Fruit fly (Drosophila melanogaster) S2 (cell line): ENCODE results near the gene CG7739.

ENCODE experiments used
- CG8478 ChIP-seq: fragments of >200 bp; optimal IDR thresholded peaks from 2 replicates; lab custom pipeline; 2018
- CTCF ChIP-seq, 2 experiments: fragments of >200 bp; optimal IDR thresholded peaks; 2 replicates each; lab custom pipeline; 2018

DNA sequence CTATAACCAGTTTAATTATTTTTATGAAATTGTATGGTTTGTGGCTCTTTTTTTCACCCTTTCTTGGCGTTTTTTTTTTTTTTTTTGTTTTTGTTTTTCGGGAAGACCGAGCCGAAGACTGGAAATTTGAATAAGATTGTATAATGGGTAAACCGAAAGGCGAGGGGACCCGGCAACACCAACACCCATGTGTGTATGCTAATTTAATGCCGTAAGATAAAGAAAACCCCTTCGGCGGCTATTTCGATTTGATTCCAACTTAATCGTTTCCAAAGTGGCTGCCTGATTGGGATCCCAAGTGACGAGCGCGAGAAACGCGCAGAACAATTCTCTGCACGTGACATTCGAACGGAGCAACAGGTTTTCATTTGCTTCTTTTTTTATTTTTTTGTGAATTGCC is 19.4 kb downstream of the CG7739 start:
- TF ChIP-seq CTCF (optimal IDR thresholded peaks at IDR 0.05; lab: Kevin White, UChicago): no peak
- no peak for TF ChIP-seq CG8478 (lab: Kevin White, UChicago)
